Worm (Caenorhabditis elegans) whole organism, midembryonic: ENCODE results near the gene F22E5.11.
"Not testable (repeated sequence)": the region's sequence is repeated elsewhere in the genome, so short reads cannot be mapped to it uniquely, and the experiment has no call there.

ENCODE experiments used
- T22C8.4 ChIP-seq: fragments of 200-800 bp; sonication (Bioruptor generic); IDR thresholded peaks from 2 replicates; pipeline ENCODE4 v1.3.6; 2022; ENCODE audit warnings: missing genetic modification characterization, missing compliant biosample characterization
- cog-1 ChIP-seq: sonication (generic microtip); optimal IDR thresholded peaks from 2 replicates; lab custom pipeline; 2016; ENCODE audit warnings: missing genetic modification characterization, missing compliant biosample characterization
- flt-1 ChIP-seq: fragments of 200-800 bp; sonication (Bioruptor generic); IDR thresholded peaks from 2 replicates; pipeline ENCODE4 v1.3.6; 2022; ENCODE audit warnings: missing genetic modification characterization, missing compliant biosample characterization
- klf-2 ChIP-seq: fragments of 200-800 bp; sonication (Bioruptor generic); conservative IDR thresholded peaks from 2 replicates; pipeline ENCODE4 v1.3.6; 2022; ENCODE audit warnings: missing genetic modification reagents, missing genetic modification characterization, missing compliant biosample characterization
- med-1 ChIP-seq: sonication (generic microtip); optimal IDR thresholded peaks from 2 replicates; lab custom pipeline; 2017; ENCODE audit warnings: missing genetic modification characterization, mild to moderate bottlenecking, missing compliant biosample characterization, antibody characterized with exemption, missing genetic modification reagents; ENCODE audit not compliant: insufficient read depth
- ref-1 ChIP-seq: fragments of 200-800 bp; sonication (Bioruptor generic); conservative IDR thresholded peaks from 2 replicates; pipeline ENCODE4 v1.3.6; 2022; ENCODE audit warnings: missing genetic modification reagents, missing genetic modification characterization, missing compliant biosample characterization
- tab-1 ChIP-seq: fragments of 200-800 bp; sonication (Bioruptor generic); IDR thresholded peaks from 2 replicates; pipeline ENCODE4 v1.3.6; 2022; ENCODE audit warnings: missing genetic modification characterization, missing compliant biosample characterization
- ztf-29 ChIP-seq: fragments of 200-800 bp; sonication (Bioruptor generic); IDR thresholded peaks from 2 replicates; pipeline ENCODE4 v1.3.6; 2022; ENCODE audit warnings: missing genetic modification reagents, missing genetic modification characterization, missing compliant biosample characterization

ce11 chrII:2688616-2689015 lies 44.2 kb upstream of the F22E5.11 start, which contains the start of gene nspf-2:
- not testable (repeated sequence) for TF ChIP-seq T22C8.4; klf-2 (GFP tag; lab: Robert Waterston, UW); flt-1 (GFP tag; lab: Robert Waterston, UW); med-1 (GFP tag; lab: Kevin White, UChicago); tab-1 (GFP tag; lab: Robert Waterston, UW); ztf-29 (GFP tag; lab: Robert Waterston, UW); cog-1 (tag; lab: Kevin White, UChicago); ref-1 (GFP tag; lab: Robert Waterston, UW)
